Fruit fly (Drosophila melanogaster): Measurements from ENCODE around the gene Rca1.

Gene Rca1

dm6 chr2L:6819230-6820049 is 32.7 kb upstream of the Rca1 start (continued):
- TF ChIP-seq Myb (GFP tag; optimal IDR thresholded peaks at IDR 0.05) (no peak), Sox102F (GFP tag; optimal IDR thresholded peaks at IDR 0.05) (peak; percentile 44), Asciz (GFP tag; optimal IDR thresholded peaks at IDR 0.05) (no peak), wdn (GFP tag; IDR thresholded peaks at IDR 0.05) (no peak), Doc2 (GFP tag; IDR thresholded peaks at IDR 0.05) (no peak), GATAe (GFP tag; conservative IDR thresholded peaks at IDR 0.05) (no peak; the same call in 1 of the 2 replicates), CG10979 (tag; optimal IDR thresholded peaks at IDR 0.05) (peak; percentile 51), CG5180 (GFP tag; optimal IDR thresholded peaks at IDR 0.05) (no peak), CG9932 (GFP tag; IDR thresholded peaks at IDR 0.05) (0 out of 2 replicates have a peak, but pooled peaks have one; percentile 23), Dad (GFP tag; optimal IDR thresholded peaks at IDR 0.05) (no peak), CG15011 (GFP tag; optimal IDR thresholded peaks at IDR 0.05) (no peak), CG30431 (GFP tag; optimal IDR thresholded peaks at IDR 0.05) (no peak), Hr78 (GFP tag; optimal IDR thresholded peaks at IDR 0.05) (no peak), CG13296 (GFP tag; optimal IDR thresholded peaks at IDR 0.05) (no peak), CG17829 (tag; optimal IDR thresholded peaks at IDR 0.05) (peak; percentile 47), Side (GFP tag; optimal IDR thresholded peaks at IDR 0.05) (no peak), Dref (GFP tag; IDR thresholded peaks at IDR 0.05) (no peak), CG4854 (GFP tag; optimal IDR thresholded peaks at IDR 0.05) (no peak), Deaf1 (tag; optimal IDR thresholded peaks at IDR 0.05) (no peak), CG4617 (GFP tag; optimal IDR thresholded peaks at IDR 0.05; ENCODE audit: borderline replicate concordance) (no peak), pzg (GFP tag; optimal IDR thresholded peaks at IDR 0.05) (no peak), CG14667 (GFP tag; IDR thresholded peaks at IDR 0.05) (0 out of 2 replicates have a peak, but pooled peaks have one; percentile 9), hbn (GFP tag; IDR thresholded peaks at IDR 0.05; ENCODE audit: partially characterized antibody) (no peak), crol (GFP tag; IDR thresholded peaks at IDR 0.05) (no peak), YL-1 (GFP tag; optimal IDR thresholded peaks at IDR 0.05) (no peak), row (GFP tag; IDR thresholded peaks at IDR 0.05) (peak; percentile 68), CG12744 (GFP tag; optimal IDR thresholded peaks at IDR 0.05) (no peak), tll (GFP tag; optimal IDR thresholded peaks at IDR 0.05) (no peak), aop (GFP tag; IDR thresholded peaks at IDR 0.05) (no peak), CG16813 (GFP tag; IDR thresholded peaks at IDR 0.05; ENCODE audit: partially characterized antibody) (no peak), CG9727 (GFP tag; optimal IDR thresholded peaks at IDR 0.05) (peak; percentile 62), Spps (tag; optimal IDR thresholded peaks at IDR 0.05) (no peak), Abd-B (GFP tag; optimal IDR thresholded peaks at IDR 0.05) (no peak), Hr39 (optimal IDR thresholded peaks at IDR 0.05) (no peak), pb (GFP tag; optimal IDR thresholded peaks at IDR 0.05) (no peak), repo (GFP tag; optimal IDR thresholded peaks at IDR 0.05) (no peak), CG14014 (GFP tag; IDR thresholded peaks at IDR 0.05) (no peak), hkb (optimal IDR thresholded peaks at IDR 0.05) (no peak), hkb (GFP tag; IDR thresholded peaks at IDR 0.05) (no peak), NC2β (GFP tag; optimal IDR thresholded peaks at IDR 0.05) (no peak), CG30403 (GFP tag; optimal IDR thresholded peaks at IDR 0.05) (peak; percentile 51), Vsx1 (GFP tag; optimal IDR thresholded peaks at IDR 0.05) (peak; percentile 11), Dek (tag; optimal IDR thresholded peaks at IDR 0.05) (no peak), CG2199 (GFP tag; IDR thresholded peaks at IDR 0.05) (no peak), kah (GFP tag; optimal IDR thresholded peaks at IDR 0.05) (no peak), CG1024 (GFP tag; IDR thresholded peaks at IDR 0.05) (no peak), CG9437 (GFP tag; optimal IDR thresholded peaks at IDR 0.05) (peak; percentile 6), CG2712 (tag; optimal IDR thresholded peaks at IDR 0.05) (peak; percentile 53), ap (GFP tag; IDR thresholded peaks at IDR 0.05) (no peak), CG7963 (GFP tag; IDR thresholded peaks at IDR 0.05; ENCODE audit: partially characterized antibody) (no peak)

Measured in whole organism, embryonic.